In the genomic region with DNA sequence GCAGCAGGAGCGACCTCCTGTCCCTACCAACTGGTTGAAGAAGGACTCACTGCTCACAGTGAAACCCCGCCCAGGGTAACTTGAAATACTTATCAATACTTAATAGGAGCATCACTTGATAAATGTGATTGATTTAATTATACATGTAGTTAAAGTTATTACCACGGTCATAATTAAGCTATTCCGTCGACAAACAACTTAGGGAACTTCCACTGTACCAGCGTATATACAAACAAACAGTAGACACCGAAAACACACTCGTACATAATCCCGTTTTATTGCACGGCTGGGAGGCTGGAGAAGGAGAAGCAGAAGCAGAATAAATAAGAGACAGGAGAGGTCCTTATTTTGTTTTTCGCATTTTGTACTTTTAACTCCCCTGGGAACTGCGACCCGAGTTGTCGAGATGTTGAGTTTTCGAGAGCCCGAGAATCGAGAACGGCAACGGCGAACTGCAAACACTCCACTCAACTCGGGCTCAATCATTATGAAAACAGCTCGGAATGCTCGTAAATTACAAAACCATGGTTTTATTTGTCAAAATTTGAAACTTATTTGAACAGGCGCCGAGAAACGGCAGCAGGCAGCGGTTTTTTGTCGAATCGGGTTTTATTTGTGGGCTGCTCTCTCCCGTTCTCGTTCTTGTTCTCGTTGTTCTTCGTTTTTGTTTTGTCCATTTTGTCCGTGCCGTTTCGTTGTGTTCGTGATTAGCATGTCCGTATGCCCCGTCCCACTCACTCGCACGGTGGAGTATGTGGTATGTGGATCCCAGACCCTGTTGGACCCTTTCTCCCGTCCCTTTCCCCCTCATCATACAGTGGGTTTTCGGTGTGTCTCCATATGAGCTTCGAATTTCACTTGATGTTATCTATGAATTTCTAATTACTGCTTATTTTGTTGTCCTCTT, we compare ENCODE assay signal across 1 fruit fly cellular context.
TF ChIP-seq lines count a peak whose summit lies in the region.

No protein-coding gene starts in this region.

TF ChIP-seq in whole organism, embryonic, 481 proteins besides CTCF, POLR2A, EP300 and RAD21 (continued from another document and continues in another):
- TF ChIP-seq chinmo (GFP tag; IDR thresholded peaks at IDR 0.05; lab: Robert Waterston, UW; ENCODE audit: partially characterized antibody) = peak; percentile 70; the same call in 1 of the 4 replicates
- TF ChIP-seq Chrac-16 (GFP tag; optimal IDR thresholded peaks at IDR 0.05; lab: Kevin White, UChicago) = peak; percentile 79
- TF ChIP-seq luna (GFP tag; optimal IDR thresholded peaks at IDR 0.05; lab: Kevin White, UChicago) = peak; percentile 62
- peak; percentile 81 for TF ChIP-seq gem (tag; optimal IDR thresholded peaks at IDR 0.05; lab: Kevin White, UChicago)
- TF ChIP-seq Hmx (GFP tag; optimal IDR thresholded peaks at IDR 0.05; lab: Kevin White, UChicago) = no peak
- TF ChIP-seq CG1792 (GFP tag; optimal IDR thresholded peaks at IDR 0.05; lab: Kevin White, UChicago) = peak; percentile 69
- TF ChIP-seq CG34422 (GFP tag; IDR thresholded peaks at IDR 0.05; lab: Robert Waterston, UW) = peak; percentile 63; the same call in 2 of the 3 replicates
- TF ChIP-seq onecut (GFP tag; IDR thresholded peaks at IDR 0.05; lab: Robert Waterston, UW) = peak; percentile 51
- TF ChIP-seq zf30C (GFP tag; optimal IDR thresholded peaks at IDR 0.05; lab: Kevin White, UChicago) = no peak
- TF ChIP-seq unpg (GFP tag; optimal IDR thresholded peaks at IDR 0.05; lab: Kevin White, UChicago) = peak; percentile 77
- TF ChIP-seq pita (GFP tag; optimal IDR thresholded peaks at IDR 0.05; lab: Kevin White, UChicago) = no peak
- peak; percentile 63 for TF ChIP-seq tio (GFP tag; optimal IDR thresholded peaks at IDR 0.05; lab: Kevin White, UChicago)
- TF ChIP-seq kah (GFP tag; optimal IDR thresholded peaks at IDR 0.05; lab: Kevin White, UChicago) = no peak
- TF ChIP-seq klu (GFP tag; IDR thresholded peaks at IDR 0.05; lab: Robert Waterston, UW) = peak; percentile 61
- peak; percentile 77 for TF ChIP-seq CG15514 (GFP tag; optimal IDR thresholded peaks at IDR 0.05; lab: Kevin White, UChicago)
- peak; percentile 66 for TF ChIP-seq grn (GFP tag; optimal IDR thresholded peaks at IDR 0.05; lab: Kevin White, UChicago)
- TF ChIP-seq pho (GFP tag; optimal IDR thresholded peaks at IDR 0.05; lab: Kevin White, UChicago) = peak; percentile 80
- peak; percentile 45 for TF ChIP-seq fd102C (GFP tag; optimal IDR thresholded peaks at IDR 0.05; lab: Kevin White, UChicago)
- TF ChIP-seq CG17829 (tag; optimal IDR thresholded peaks at IDR 0.05; lab: Kevin White, UChicago) = peak; percentile 63
- TF ChIP-seq da (GFP tag; optimal IDR thresholded peaks at IDR 0.05; lab: Kevin White, UChicago) = peak; percentile 43
- peak; percentile 53 for TF ChIP-seq CG10959 (GFP tag; IDR thresholded peaks at IDR 0.05; lab: Robert Waterston, UW)
- TF ChIP-seq CG6689 (GFP tag; IDR thresholded peaks at IDR 0.05; lab: Robert Waterston, UW) = peak; percentile 81
- peak; percentile 74 for TF ChIP-seq CG32772 (GFP tag; IDR thresholded peaks at IDR 0.05; lab: Robert Waterston, UW)
- peak; percentile 8; the same call in 1 of the 3 replicates for TF ChIP-seq CG34224 (GFP tag; IDR thresholded peaks at IDR 0.05; lab: Robert Waterston, UW; ENCODE audit: partially characterized antibody)
- peak; percentile 53 for TF ChIP-seq CG7987 (GFP tag; optimal IDR thresholded peaks at IDR 0.05; lab: Kevin White, UChicago)
- TF ChIP-seq knrl (GFP tag; IDR thresholded peaks at IDR 0.05; lab: Robert Waterston, UW; ENCODE audit: partially characterized antibody) = no peak
- peak; percentile 89 for TF ChIP-seq vvl (GFP tag; IDR thresholded peaks at IDR 0.05; lab: Robert Waterston, UW)
- peak; percentile 57 for TF ChIP-seq phol (tag; optimal IDR thresholded peaks at IDR 0.05; lab: Kevin White, UChicago)
- TF ChIP-seq GATAe (GFP tag; conservative IDR thresholded peaks at IDR 0.05; lab: Robert Waterston, UW) = no peak
- peak; percentile 25 for TF ChIP-seq Usf (GFP tag; optimal IDR thresholded peaks at IDR 0.05; lab: Kevin White, UChicago)
- TF ChIP-seq Drgx (GFP tag; IDR thresholded peaks at IDR 0.05; lab: Robert Waterston, UW) = peak; percentile 79
- no peak for TF ChIP-seq CG7963 (GFP tag; IDR thresholded peaks at IDR 0.05; lab: Robert Waterston, UW; ENCODE audit: partially characterized antibody)
- TF ChIP-seq CG18764 (GFP tag; optimal IDR thresholded peaks at IDR 0.05; lab: Kevin White, UChicago) = peak; percentile 35
- TF ChIP-seq en (GFP tag; optimal IDR thresholded peaks at IDR 0.05; lab: Kevin White, UChicago) = peak; percentile 71
- TF ChIP-seq CG9727 (GFP tag; optimal IDR thresholded peaks at IDR 0.05; lab: Kevin White, UChicago) = peak; percentile 86
- TF ChIP-seq CG1233 (GFP tag; optimal IDR thresholded peaks at IDR 0.05; lab: Kevin White, UChicago) = peak; percentile 69
- TF ChIP-seq sens-2 (GFP tag; IDR thresholded peaks at IDR 0.05; lab: Robert Waterston, UW) = peak; percentile 64
- no peak for TF ChIP-seq prd (optimal IDR thresholded peaks at IDR 0.05; lab: Kevin White, UChicago)
- peak; percentile 80 for TF ChIP-seq prd (GFP tag; IDR thresholded peaks at IDR 0.05; lab: Robert Waterston, UW)
- peak; percentile 59; the same call in 1 of the 2 replicates for TF ChIP-seq ttk (GFP tag; IDR thresholded peaks at IDR 0.05; lab: Robert Waterston, UW)
- TF ChIP-seq dmrt99B (tag; optimal IDR thresholded peaks at IDR 0.05; lab: Kevin White, UChicago) = peak; percentile 75
- peak; percentile 89 for TF ChIP-seq slbo (GFP tag; IDR thresholded peaks at IDR 0.05; lab: Robert Waterston, UW)
- peak; percentile 51 for TF ChIP-seq CG9876 (GFP tag; optimal IDR thresholded peaks at IDR 0.05; lab: Kevin White, UChicago)
- TF ChIP-seq inv (GFP tag; IDR thresholded peaks at IDR 0.05; lab: Robert Waterston, UW; ENCODE audit: partially characterized antibody) = no peak
- peak; percentile 75 for TF ChIP-seq tgo (GFP tag; IDR thresholded peaks at IDR 0.05; lab: Robert Waterston, UW)
- TF ChIP-seq Mes4 (GFP tag; optimal IDR thresholded peaks at IDR 0.05; lab: Kevin White, UChicago) = peak; percentile 39
- peak; percentile 83 for TF ChIP-seq ranshi (GFP tag; IDR thresholded peaks at IDR 0.05; lab: Robert Waterston, UW)
- peak; percentile 64 for TF ChIP-seq Oli (tag; optimal IDR thresholded peaks at IDR 0.05; lab: Kevin White, UChicago)
- TF ChIP-seq CG10267 (tag; optimal IDR thresholded peaks at IDR 0.05; lab: Kevin White, UChicago) = peak; percentile 60
- TF ChIP-seq CG10147 (GFP tag; optimal IDR thresholded peaks at IDR 0.05; lab: Kevin White, UChicago) = peak; percentile 78
- TF ChIP-seq fd3F (GFP tag; optimal IDR thresholded peaks at IDR 0.05; lab: Kevin White, UChicago) = peak; percentile 66
- TF ChIP-seq Kr (GFP tag; optimal IDR thresholded peaks at IDR 0.05; lab: Kevin White, UChicago) = no peak
- peak; percentile 83 for TF ChIP-seq CG3281 (GFP tag; optimal IDR thresholded peaks at IDR 0.05; lab: Kevin White, UChicago)
- TF ChIP-seq Dip3 (GFP tag; optimal IDR thresholded peaks at IDR 0.05; lab: Kevin White, UChicago) = peak; percentile 81
- peak; percentile 36 for TF ChIP-seq NC2α (GFP tag; optimal IDR thresholded peaks at IDR 0.05; lab: Kevin White, UChicago)
- TF ChIP-seq CG8089 (GFP tag; optimal IDR thresholded peaks at IDR 0.05; lab: Kevin White, UChicago) = peak; percentile 37
- peak; percentile 25 for TF ChIP-seq Asciz (GFP tag; optimal IDR thresholded peaks at IDR 0.05; lab: Kevin White, UChicago)
- TF ChIP-seq CG14965 (GFP tag; optimal IDR thresholded peaks at IDR 0.05; lab: Kevin White, UChicago; ENCODE audit: borderline replicate concordance) = peak; percentile 48
- no peak for TF ChIP-seq sna (GFP tag; IDR thresholded peaks at IDR 0.05; lab: Robert Waterston, UW; ENCODE audit: partially characterized antibody)
- peak; percentile 60 for TF ChIP-seq Hr3 (GFP tag; optimal IDR thresholded peaks at IDR 0.05; lab: Kevin White, UChicago)
- TF ChIP-seq CG10654 (GFP tag; optimal IDR thresholded peaks at IDR 0.05; lab: Kevin White, UChicago) = peak; percentile 39
- peak; percentile 69 for TF ChIP-seq CG10543 (GFP tag; optimal IDR thresholded peaks at IDR 0.05; lab: Kevin White, UChicago)
- 0 out of 2 replicates have a peak, but pooled peaks have one; percentile 29 for TF ChIP-seq danr (GFP tag; IDR thresholded peaks at IDR 0.05; lab: Robert Waterston, UW)
- peak; percentile 93 for TF ChIP-seq sens (GFP tag; lab: Kevin White, UChicago)
- peak; percentile 78 for TF ChIP-seq HHEX (GFP tag; optimal IDR thresholded peaks at IDR 0.05; lab: Kevin White, UChicago)
- no peak for TF ChIP-seq stwl (tag; optimal IDR thresholded peaks at IDR 0.05; lab: Kevin White, UChicago)
- peak; percentile 36 for TF ChIP-seq repo (GFP tag; optimal IDR thresholded peaks at IDR 0.05; lab: Kevin White, UChicago)
- peak; percentile 88 for TF ChIP-seq CG7786 (GFP tag; optimal IDR thresholded peaks at IDR 0.05; lab: Kevin White, UChicago)
- TF ChIP-seq ftz-f1 (GFP tag; optimal IDR thresholded peaks at IDR 0.05; lab: Kevin White, UChicago) = peak; percentile 42
- TF ChIP-seq tup (GFP tag; optimal IDR thresholded peaks at IDR 0.05; lab: Kevin White, UChicago) = peak; percentile 22
- TF ChIP-seq YL-1 (GFP tag; optimal IDR thresholded peaks at IDR 0.05; lab: Kevin White, UChicago) = no peak
- no peak for TF ChIP-seq CG31388 (GFP tag; optimal IDR thresholded peaks at IDR 0.05; lab: Kevin White, UChicago)
- TF ChIP-seq salm (tag; optimal IDR thresholded peaks at IDR 0.05; lab: Kevin White, UChicago) = no peak
- no peak for TF ChIP-seq Elba2 (GFP tag; optimal IDR thresholded peaks at IDR 0.05; lab: Kevin White, UChicago)
- TF ChIP-seq sqz (GFP tag; optimal IDR thresholded peaks at IDR 0.05; lab: Kevin White, UChicago) = peak; percentile 24
- no peak for TF ChIP-seq pan (optimal IDR thresholded peaks at IDR 0.05; lab: Kevin White, UChicago)
- peak in 1 of 2 experiments; percentile 77 for TF ChIP-seq pan (GFP tag; optimal IDR thresholded peaks at IDR 0.05 in 1 of 2, IDR thresholded peaks at IDR 0.05 in 1 of 2)
- peak; percentile 97 for TF ChIP-seq abd-A (tag; optimal IDR thresholded peaks at IDR 0.05; lab: Kevin White, UChicago)
- TF ChIP-seq CG34376 (GFP tag; optimal IDR thresholded peaks at IDR 0.05; lab: Kevin White, UChicago) = peak; percentile 63
- TF ChIP-seq ewg (GFP tag; optimal IDR thresholded peaks at IDR 0.05; lab: Kevin White, UChicago) = peak; percentile 26
- peak; percentile 52 for TF ChIP-seq ATbp (GFP tag; optimal IDR thresholded peaks at IDR 0.05; lab: Kevin White, UChicago)
- peak; percentile 63 for TF ChIP-seq NC2β (GFP tag; optimal IDR thresholded peaks at IDR 0.05; lab: Kevin White, UChicago)
- TF ChIP-seq CG6683 (GFP tag; optimal IDR thresholded peaks at IDR 0.05; lab: Kevin White, UChicago) = peak; percentile 54
- TF ChIP-seq chif (GFP tag; optimal IDR thresholded peaks at IDR 0.05; lab: Kevin White, UChicago) = peak; percentile 65 to 77
- TF ChIP-seq Deaf1 (tag; optimal IDR thresholded peaks at IDR 0.05; lab: Kevin White, UChicago) = peak; percentile 77
- peak; percentile 81 for TF ChIP-seq HmgZ (tag; optimal IDR thresholded peaks at IDR 0.05; lab: Kevin White, UChicago)
- TF ChIP-seq sr (GFP tag; IDR thresholded peaks at IDR 0.05; lab: Robert Waterston, UW) = no peak
- peak; percentile 86 for TF ChIP-seq CG7556 (GFP tag; optimal IDR thresholded peaks at IDR 0.05; lab: Kevin White, UChicago)
- TF ChIP-seq org-1 (GFP tag; optimal IDR thresholded peaks at IDR 0.05; lab: Kevin White, UChicago) = peak; percentile 74
- TF ChIP-seq gfzf (GFP tag; optimal IDR thresholded peaks at IDR 0.05; lab: Kevin White, UChicago) = no peak
- peak; percentile 63 for TF ChIP-seq Fer2 (tag; optimal IDR thresholded peaks at IDR 0.05; lab: Kevin White, UChicago)
- peak; percentile 35 for TF ChIP-seq mirr (GFP tag; optimal IDR thresholded peaks at IDR 0.05; lab: Kevin White, UChicago)
- no peak for TF ChIP-seq Eip74EF (GFP tag; optimal IDR thresholded peaks at IDR 0.05; lab: Kevin White, UChicago)
- peak; percentile 43 for TF ChIP-seq ac (GFP tag; optimal IDR thresholded peaks at IDR 0.05; lab: Kevin White, UChicago)
- TF ChIP-seq Ssrp (tag; optimal IDR thresholded peaks at IDR 0.05; lab: Kevin White, UChicago) = peak; percentile 57
- peak; percentile 88 for TF ChIP-seq gro (GFP tag; optimal IDR thresholded peaks at IDR 0.05; lab: Kevin White, UChicago)
- peak; percentile 76 for TF ChIP-seq CG10209 (GFP tag; optimal IDR thresholded peaks at IDR 0.05; lab: Kevin White, UChicago)
- no peak for TF ChIP-seq yki (optimal IDR thresholded peaks at IDR 0.05; lab: Kevin White, UChicago)
- TF ChIP-seq CG4617 (GFP tag; optimal IDR thresholded peaks at IDR 0.05; lab: Kevin White, UChicago; ENCODE audit: borderline replicate concordance) = no peak
- TF ChIP-seq Taf1 (GFP tag; IDR thresholded peaks at IDR 0.05; lab: Robert Waterston, UW) = peak; percentile 78
- no peak for TF ChIP-seq Dref (GFP tag; IDR thresholded peaks at IDR 0.05; lab: Robert Waterston, UW)
- TF ChIP-seq CG2712 (tag; optimal IDR thresholded peaks at IDR 0.05; lab: Kevin White, UChicago) = peak; percentile 77
- TF ChIP-seq psq (GFP tag; optimal IDR thresholded peaks at IDR 0.05; lab: Kevin White, UChicago) = peak; percentile 73
- TF ChIP-seq dmrt11E (tag; optimal IDR thresholded peaks at IDR 0.05; lab: Kevin White, UChicago) = peak; percentile 68
- peak; percentile 48 for TF ChIP-seq CG13123 (GFP tag; optimal IDR thresholded peaks at IDR 0.05; lab: Kevin White, UChicago)
- peak; percentile 58 for TF ChIP-seq CG31365 (tag; optimal IDR thresholded peaks at IDR 0.05; lab: Kevin White, UChicago)
- no peak for TF ChIP-seq CG17186 (GFP tag; optimal IDR thresholded peaks at IDR 0.05; lab: Kevin White, UChicago)
- TF ChIP-seq bigmax (GFP tag; optimal IDR thresholded peaks at IDR 0.05; lab: Kevin White, UChicago) = no peak
- TF ChIP-seq Atf3 (GFP tag; optimal IDR thresholded peaks at IDR 0.05; lab: Kevin White, UChicago) = peak; percentile 18
- TF ChIP-seq Nf-YA (GFP tag; IDR thresholded peaks at IDR 0.05; lab: Robert Waterston, UW) = 0 out of 2 replicates have a peak, but pooled peaks have one; percentile 37
- TF ChIP-seq trh (GFP tag; optimal IDR thresholded peaks at IDR 0.05; lab: Kevin White, UChicago) = no peak
- TF ChIP-seq Oaz (GFP tag; IDR thresholded peaks at IDR 0.05; lab: Robert Waterston, UW) = peak; percentile 68
- TF ChIP-seq Hr78 (GFP tag; optimal IDR thresholded peaks at IDR 0.05; lab: Kevin White, UChicago) = no peak
- peak; percentile 74 for TF ChIP-seq H2.0 (GFP tag; IDR thresholded peaks at IDR 0.05; lab: Robert Waterston, UW)
- TF ChIP-seq BtbVII (GFP tag; optimal IDR thresholded peaks at IDR 0.05; lab: Kevin White, UChicago) = peak; percentile 85
- TF ChIP-seq CG10462 (GFP tag; optimal IDR thresholded peaks at IDR 0.05; lab: Kevin White, UChicago) = peak; percentile 38
- peak; percentile 70 for TF ChIP-seq Xbp1 (GFP tag; optimal IDR thresholded peaks at IDR 0.05; lab: Kevin White, UChicago)
- TF ChIP-seq Sox102F (GFP tag; optimal IDR thresholded peaks at IDR 0.05; lab: Kevin White, UChicago) = peak; percentile 49
- no peak for TF ChIP-seq crp (GFP tag; optimal IDR thresholded peaks at IDR 0.05; lab: Kevin White, UChicago)
